Worm (Caenorhabditis elegans) whole organism, L4 larva: ENCODE data around the gene nuo-4.

Experiments used
- F44E2.7 ChIP-seq: fragments of 200-800 bp; sonication (Bioruptor generic); IDR thresholded peaks from 2 replicates; pipeline ENCODE4 v2.1.2; 2022; ENCODE audit warnings: missing genetic modification characterization, missing compliant biosample characterization
- T20F7.1 ChIP-seq: fragments of 200-800 bp; sonication (Bioruptor generic); optimal IDR thresholded peaks from 2 replicates; lab custom pipeline; 2018; ENCODE audit warnings: mild to moderate bottlenecking, missing genetic modification characterization, missing compliant biosample characterization
- T26A8.4 ChIP-seq: fragments of 200-800 bp; sonication (Bioruptor generic); IDR thresholded peaks from 2 replicates; pipeline ENCODE4 v1.3.6; 2022; ENCODE audit warnings: missing genetic modification characterization, missing compliant biosample characterization
- Y48G9A.11 ChIP-seq: fragments of 200-800 bp; sonication (Bioruptor generic); IDR thresholded peaks from 2 replicates; pipeline ENCODE4 v1.3.6; 2022; ENCODE audit warnings: missing genetic modification reagents, missing genetic modification characterization, missing compliant biosample characterization
- ZK546.5 ChIP-seq, 2 experiments: sonication (generic microtip); optimal IDR thresholded peaks; 2 replicates each; lab custom pipeline; 2017; ENCODE audit warnings: missing biosample characterization in 2 of 2, missing genetic modification characterization in 2 of 2
- aly-2 ChIP-seq: sonication (generic microtip); optimal IDR thresholded peaks from 2 replicates; lab custom pipeline; 2018; ENCODE audit warnings: missing biosample characterization, missing genetic modification characterization
- arid-1 ChIP-seq: fragments of 200-800 bp; sonication (Bioruptor generic); conservative IDR thresholded peaks from 2 replicates; pipeline ENCODE4 v1.3.6; 2022; ENCODE audit warnings: missing genetic modification reagents, missing genetic modification characterization, missing compliant biosample characterization
- attf-4 ChIP-seq: sonication (generic microtip); optimal IDR thresholded peaks from 3 replicates; lab custom pipeline; 2017; ENCODE audit warnings: missing biosample characterization, missing genetic modification characterization
- ceh-32 ChIP-seq: sonication (generic microtip); optimal IDR thresholded peaks from 2 replicates; lab custom pipeline; 2016; ENCODE audit warnings: mild to moderate bottlenecking, missing genetic modification characterization, missing compliant biosample characterization; ENCODE audit not compliant: poor library complexity
- daf-16 ChIP-seq, 3 experiments: sonication (generic microtip); optimal IDR thresholded peaks; 2 replicates each; lab custom pipeline; 2016 to 2017; ENCODE audit warnings: missing genetic modification characterization in 3 of 3, missing genetic modification reagents in 3 of 3, mild to moderate bottlenecking in 2 of 3, missing compliant biosample characterization in 2 of 3, missing biosample characterization in 1 of 3, moderate library complexity in 1 of 3
- daf-19 ChIP-seq: fragments of 200-800 bp; sonication (Bioruptor generic); conservative IDR thresholded peaks from 2 replicates; pipeline ENCODE4 v1.3.6; 2022; ENCODE audit warnings: missing genetic modification characterization, missing compliant biosample characterization
- dmd-6 ChIP-seq: fragments of 200-800 bp; sonication (Bioruptor generic); IDR thresholded peaks from 2 replicates; pipeline ENCODE4 v1.3.6; 2022; ENCODE audit warnings: missing genetic modification reagents, missing genetic modification characterization, missing compliant biosample characterization
- dmd-8 ChIP-seq: fragments of 200-800 bp; sonication (Bioruptor generic); IDR thresholded peaks from 2 replicates; pipeline ENCODE4 v1.3.6; 2022; ENCODE audit warnings: missing genetic modification characterization, missing compliant biosample characterization
- dpl-1 ChIP-seq: fragments of 150-350 bp; optimal IDR thresholded peaks from 2 replicates; lab custom pipeline; 2014; ENCODE audit warnings: missing biosample characterization, missing genetic modification reagents, missing genetic modification characterization
- dve-1 ChIP-seq: sonication (generic microtip); optimal IDR thresholded peaks from 2 replicates; lab custom pipeline; 2017; ENCODE audit warnings: antibody characterized with exemption, mild to moderate bottlenecking, missing genetic modification characterization, missing compliant biosample characterization; ENCODE audit not compliant: insufficient read depth
- fkh-10 ChIP-seq: fragments of 150-350 bp; optimal IDR thresholded peaks from 2 replicates; lab custom pipeline; 2014; ENCODE audit warnings: missing biosample characterization, missing genetic modification reagents, missing genetic modification characterization
- hlh-11 ChIP-seq: fragments of 200-800 bp; sonication (Bioruptor generic); optimal IDR thresholded peaks from 2 replicates; lab custom pipeline; 2018; ENCODE audit warnings: mild to moderate bottlenecking, missing genetic modification characterization, missing compliant biosample characterization
- hlh-30 ChIP-seq: sonication (generic microtip); optimal IDR thresholded peaks from 2 replicates; lab custom pipeline; 2017; ENCODE audit warnings: antibody characterized with exemption, mild to moderate bottlenecking, missing genetic modification characterization, missing compliant biosample characterization; ENCODE audit not compliant: insufficient read depth
- hmg-1.1 ChIP-seq: fragments of 200-800 bp; sonication (Bioruptor generic); IDR thresholded peaks from 2 replicates; pipeline ENCODE4 v1.3.6; 2022; ENCODE audit warnings: missing genetic modification reagents, missing genetic modification characterization, missing compliant biosample characterization
- jun-1 ChIP-seq: fragments of 150-350 bp; optimal IDR thresholded peaks from 2 replicates; lab custom pipeline; 2014; ENCODE audit warnings: missing biosample characterization, missing genetic modification reagents, missing genetic modification characterization
- lim-7 ChIP-seq: fragments of 200-800 bp; sonication (Bioruptor generic); IDR thresholded peaks from 2 replicates; pipeline ENCODE4 v1.3.6; 2022; ENCODE audit warnings: missing genetic modification characterization, missing compliant biosample characterization
- lir-3 ChIP-seq: sonication (generic microtip); optimal IDR thresholded peaks from 2 replicates; lab custom pipeline; 2016; ENCODE audit warnings: mild to moderate bottlenecking, missing genetic modification characterization, missing compliant biosample characterization
- lsy-2 ChIP-seq, 2 experiments: fragments of 150-350 bp in 1 of 2; sonication (generic microtip) in 1 of 2; optimal IDR thresholded peaks; 2 replicates each; lab custom pipeline; 2014 to 2017; ENCODE audit warnings: missing biosample characterization in 2 of 2, missing genetic modification characterization in 2 of 2
- mdl-1 ChIP-seq, 2 experiments: fragments of 150-350 bp in 1 of 2; sonication (generic microtip) in 1 of 2; optimal IDR thresholded peaks; 2 replicates each; lab custom pipeline; 2014 to 2017; ENCODE audit warnings: missing biosample characterization in 2 of 2, missing genetic modification characterization in 2 of 2
- mep-1 ChIP-seq: fragments of 150-350 bp; sonication (generic microtip); optimal IDR thresholded peaks from 3 replicates; lab custom pipeline; 2014; ENCODE audit warnings: missing biosample characterization, missing genetic modification characterization
- nhr-10 ChIP-seq: fragments of 150-350 bp; optimal IDR thresholded peaks from 2 replicates; lab custom pipeline; 2014; ENCODE audit warnings: missing biosample characterization, missing genetic modification characterization
- nhr-111 ChIP-seq: fragments of 200-800 bp; sonication (Bioruptor generic); optimal IDR thresholded peaks from 2 replicates; lab custom pipeline; 2018; ENCODE audit warnings: mild to moderate bottlenecking, missing genetic modification characterization, missing compliant biosample characterization
- nhr-237 ChIP-seq: sonication (generic microtip); optimal IDR thresholded peaks from 2 replicates; lab custom pipeline; 2017; ENCODE audit warnings: missing biosample characterization, missing genetic modification characterization
- nhr-28 ChIP-seq: fragments of 150-350 bp; optimal IDR thresholded peaks from 2 replicates; lab custom pipeline; 2014; ENCODE audit warnings: missing biosample characterization, missing genetic modification characterization
- nhr-42 ChIP-seq: fragments of 200-800 bp; sonication (Bioruptor generic); IDR thresholded peaks from 2 replicates; pipeline ENCODE4 v1.3.6; 2022; ENCODE audit warnings: missing genetic modification characterization, missing compliant biosample characterization
- nhr-48 ChIP-seq: sonication (generic microtip); optimal IDR thresholded peaks from 2 replicates; lab custom pipeline; 2016; ENCODE audit warnings: mild to moderate bottlenecking, missing genetic modification characterization, missing compliant biosample characterization
- nhr-77 ChIP-seq: fragments of 150-350 bp; optimal IDR thresholded peaks from 2 replicates; lab custom pipeline; 2014; ENCODE audit warnings: missing biosample characterization, missing genetic modification characterization
- pha-4 ChIP-seq, 2 experiments: fragments of 150-350 bp in 1 of 2; fragments of 200-800 bp in 1 of 2; sonication (Bioruptor generic) in 1 of 2; IDR thresholded peaks in 1 of 2; optimal IDR thresholded peaks in 1 of 2; 2 replicates each; pipeline versions ENCODE4 v1.3.6 to Lab custom; 2014 to 2022; ENCODE audit warnings: missing genetic modification characterization in 2 of 2, missing genetic modification reagents in 2 of 2, missing biosample characterization in 1 of 2, missing compliant biosample characterization in 1 of 2
- php-3 ChIP-seq: fragments of 200-800 bp; sonication (Bioruptor generic); IDR thresholded peaks from 2 replicates; pipeline ENCODE4 v1.3.6; 2022; ENCODE audit warnings: missing genetic modification reagents, missing genetic modification characterization, missing compliant biosample characterization
- rbr-2 ChIP-seq: sonication (generic microtip); optimal IDR thresholded peaks from 2 replicates; lab custom pipeline; 2016; ENCODE audit warnings: missing genotype, missing genetic modification characterization, missing compliant biosample characterization
- saeg-2 ChIP-seq: fragments of 200-800 bp; sonication (Bioruptor generic); IDR thresholded peaks from 2 replicates; pipeline ENCODE4 v1.3.6; 2022; ENCODE audit warnings: missing genetic modification reagents, missing genetic modification characterization, missing compliant biosample characterization
- sdz-12 ChIP-seq: fragments of 200-800 bp; sonication (Bioruptor generic); optimal IDR thresholded peaks from 2 replicates; lab custom pipeline; 2018; ENCODE audit warnings: mild to moderate bottlenecking, missing genetic modification characterization, missing compliant biosample characterization
- set-16 ChIP-seq: fragments of 200-800 bp; sonication (Bioruptor generic); IDR thresholded peaks from 2 replicates; pipeline ENCODE4 v1.3.6; 2022; ENCODE audit warnings: missing genetic modification reagents, missing genetic modification characterization, missing compliant biosample characterization
- spr-1 ChIP-seq: sonication (generic microtip); optimal IDR thresholded peaks from 2 replicates; lab custom pipeline; 2016; ENCODE audit warnings: mild to moderate bottlenecking, missing genetic modification characterization, missing compliant biosample characterization
- spr-3 ChIP-seq: fragments of 200-800 bp; sonication (Bioruptor generic); optimal IDR thresholded peaks from 2 replicates; lab custom pipeline; 2018; ENCODE audit warnings: mild to moderate bottlenecking, missing genetic modification characterization, missing compliant biosample characterization
- unc-39 ChIP-seq: sonication (generic microtip); optimal IDR thresholded peaks from 2 replicates; lab custom pipeline; 2017; ENCODE audit warnings: missing biosample characterization, missing genetic modification characterization
- vab-7 ChIP-seq: fragments of 200-800 bp; sonication (Bioruptor generic); IDR thresholded peaks from 2 replicates; pipeline ENCODE4 v1.3.6; 2022; ENCODE audit warnings: missing genetic modification reagents, missing genetic modification characterization, missing compliant biosample characterization
- zip-2 ChIP-seq: fragments of 150-350 bp; optimal IDR thresholded peaks from 2 replicates; lab custom pipeline; 2014; ENCODE audit warnings: missing biosample characterization, missing genetic modification characterization
- ztf-7 ChIP-seq: fragments of 150-350 bp; optimal IDR thresholded peaks from 2 replicates; lab custom pipeline; 2014; ENCODE audit warnings: missing biosample characterization, missing genetic modification characterization

The nuo-4 gene

DNA sequence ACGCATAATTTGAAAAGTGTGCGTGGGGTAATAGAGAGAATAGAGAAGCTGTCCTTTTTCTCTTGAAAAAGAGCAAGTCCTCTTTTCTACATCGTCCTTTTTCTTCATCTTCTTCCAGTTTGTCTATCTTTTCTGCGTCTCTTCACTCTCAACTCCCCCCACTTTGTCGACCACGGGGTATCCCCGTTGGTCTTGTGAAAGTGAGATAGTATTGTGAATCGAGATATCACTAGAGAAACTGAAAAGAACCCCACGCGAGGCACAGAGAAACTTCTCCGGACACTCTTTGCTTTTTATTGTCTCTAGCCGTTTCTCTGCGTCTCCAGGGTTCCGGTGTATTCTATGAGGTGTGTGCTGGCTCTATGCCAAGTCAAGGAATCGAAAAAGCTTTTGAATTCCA is 3.0 kb downstream of the nuo-4 start (continued):
- TF ChIP-seq T26A8.4 (GFP tag; lab: Robert Waterston, UW), result peak; percentile 89
- TF ChIP-seq rbr-2 (tag; lab: Kevin White, UChicago), result peak; percentile 92
- no peak for TF ChIP-seq nhr-111
- TF ChIP-seq, all 104 proteins: peak for 62

DNA sequence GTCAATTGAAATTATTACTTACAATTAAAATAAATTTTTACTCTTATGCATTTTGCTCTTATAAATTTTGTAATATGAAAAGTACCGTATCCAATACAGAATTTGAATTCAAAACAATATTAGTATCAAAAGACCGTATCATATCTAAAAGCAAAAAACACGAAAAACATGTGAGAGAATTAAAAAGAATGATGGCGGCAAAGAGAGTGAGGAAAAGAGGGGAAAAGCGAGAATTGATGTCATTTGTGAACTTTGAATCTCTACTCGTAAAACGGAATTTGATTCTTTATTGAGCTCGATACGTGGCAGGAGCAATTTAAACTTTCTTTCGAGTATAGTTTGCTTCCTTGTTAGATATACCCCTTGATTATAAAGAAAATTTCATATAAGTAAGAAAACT is 4.1 kb downstream of the nuo-4 start:
- TF ChIP-seq nhr-77 (tag; lab: Kevin White, UChicago) (peak; percentile 25), attf-4 (no peak), spr-3 (GFP tag; lab: Kevin White, UChicago) (no peak), unc-39 (tag; lab: Kevin White, UChicago) (no peak), nhr-28 (tag; lab: Kevin White, UChicago) (peak; percentile 49), mep-1 (tag; lab: Kevin White, UChicago) (peak; percentile 9), lsy-2 (tag; optimal IDR thresholded peaks at IDR 0.05; lab: Kevin White, UChicago) (peak in 1 of 2 experiments; percentile 15), ZK546.5 (tag; optimal IDR thresholded peaks at IDR 0.05; lab: Kevin White, UChicago) (no peak), hmg-1.1 (no peak), dmd-8 (GFP tag; lab: Robert Waterston, UW) (no peak), dmd-6 (GFP tag; lab: Robert Waterston, UW) (peak; percentile 38), daf-16 (GFP tag; optimal IDR thresholded peaks at IDR 0.05; lab: Kevin White, UChicago) (no peak), daf-16 (tag; optimal IDR thresholded peaks at IDR 0.05; lab: Kevin White, UChicago) (peak; percentile 38), ztf-7 (tag; lab: Kevin White, UChicago) (no peak), hlh-11 (tag; lab: Kevin White, UChicago) (peak; percentile 48), nhr-42 (GFP tag; lab: Robert Waterston, UW) (no peak), zip-2 (no peak), dpl-1 (no peak), vab-7 (no peak), lir-3 (tag; lab: Kevin White, UChicago) (no peak), dve-1 (tag; lab: Kevin White, UChicago) (peak; percentile 71), sdz-12 (GFP tag; lab: Kevin White, UChicago) (no peak), rbr-2 (tag; lab: Kevin White, UChicago) (no peak), hlh-30 (tag; lab: Kevin White, UChicago) (peak; percentile 46), php-3 (peak; percentile 52; the same call in 1 of the 2 replicates), set-16 (GFP tag; lab: Robert Waterston, UW) (no peak), fkh-10 (no peak), aly-2 (tag; lab: Kevin White, UChicago) (no peak), F44E2.7 (GFP tag; lab: Robert Waterston, UW) (no peak), pha-4 (GFP tag; IDR thresholded peaks at IDR 0.05; lab: Robert Waterston, UW) (no peak), pha-4 (tag; optimal IDR thresholded peaks at IDR 0.05; lab: Kevin White, UChicago) (no peak), nhr-48 (tag; lab: Kevin White, UChicago) (no peak)

DNA sequence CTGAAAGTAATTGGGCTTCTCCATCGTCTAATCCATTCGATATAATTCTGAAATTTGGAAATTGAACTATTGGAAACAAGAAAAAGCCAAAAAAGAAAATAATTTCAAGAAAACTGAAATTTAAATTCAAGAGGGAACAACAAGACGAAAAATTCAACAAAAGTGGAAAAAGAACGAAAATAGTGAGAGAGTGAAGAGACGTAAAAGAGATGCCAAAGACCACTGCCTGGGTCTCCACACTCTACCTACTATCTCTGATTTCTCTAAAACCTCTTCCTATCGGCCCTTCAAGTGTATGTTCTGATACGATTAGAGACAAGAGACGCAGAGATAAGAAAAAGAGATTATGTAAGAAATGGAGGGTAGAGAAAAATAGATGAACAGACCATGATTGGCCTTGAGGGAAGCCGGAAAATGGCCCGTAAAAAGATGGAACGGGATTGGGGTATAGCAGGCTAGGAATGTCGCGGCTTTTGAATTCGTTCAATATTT is 4.8 kb downstream of the nuo-4 start, which contains the start of gene ogt-1:
Gene ogt-1 (minus strand): TSS at position 51 of the 492 bp plus-strand sequence.
- TF ChIP-seq nhr-237 (tag; lab: Kevin White, UChicago) (no peak), lsy-2 (tag; optimal IDR thresholded peaks at IDR 0.05; lab: Kevin White, UChicago) (peak; percentile 75 to 92), dve-1 (tag; lab: Kevin White, UChicago) (peak; percentile 89), vab-7 (no peak), dpl-1 (peak; percentile 61), spr-1 (peak; percentile 33), jun-1 (peak; percentile 65), nhr-10 (tag; lab: Kevin White, UChicago) (peak; percentile 51), T20F7.1 (GFP tag; lab: Kevin White, UChicago) (peak; percentile 74), set-16 (GFP tag; lab: Robert Waterston, UW) (no peak), Y48G9A.11 (no peak), sdz-12 (GFP tag; lab: Kevin White, UChicago) (no peak), daf-16 (GFP tag; optimal IDR thresholded peaks at IDR 0.05; lab: Kevin White, UChicago) (peak in 1 of 2 experiments; percentile 24), daf-16 (tag; optimal IDR thresholded peaks at IDR 0.05; lab: Kevin White, UChicago) (peak; percentile 82), ceh-32 (tag; lab: Kevin White, UChicago) (no peak), nhr-28 (tag; lab: Kevin White, UChicago) (peak; percentile 65), saeg-2 (GFP tag; lab: Robert Waterston, UW) (0 out of 2 replicates have a peak, but pooled peaks have one; percentile 37), daf-19 (GFP tag; lab: Robert Waterston, UW) (0 out of 2 replicates have a peak, but pooled peaks have one; percentile 34), ZK546.5 (tag; optimal IDR thresholded peaks at IDR 0.05; lab: Kevin White, UChicago) (no peak), mdl-1 (tag; optimal IDR thresholded peaks at IDR 0.05; lab: Kevin White, UChicago) (peak; percentile 87 to 88), lim-7 (GFP tag; lab: Robert Waterston, UW) (no peak), nhr-48 (tag; lab: Kevin White, UChicago) (peak; percentile 75), hlh-11 (tag; lab: Kevin White, UChicago) (peak; percentile 89), mep-1 (tag; lab: Kevin White, UChicago) (peak; percentile 88), arid-1 (GFP tag; lab: Robert Waterston, UW) (peak; percentile 57), attf-4 (no peak)
